Worm (Caenorhabditis elegans): Measurements from ENCODE around the gene F17E9.5.
A peak's percentile ranks its signal among the peaks of the same experiment; 100 is the strongest.

The F17E9.5 gene

ce11 chrIV:8379278-8379677 is 33.7 kb downstream of the F17E9.5 start, which contains the start of gene nap-1 (continued):
- TF ChIP-seq sup-37 (GFP tag; optimal IDR thresholded peaks at IDR 0.05) (no peak), rnt-1 (tag; optimal IDR thresholded peaks at IDR 0.05) (peak; percentile 78), egl-13 (tag; optimal IDR thresholded peaks at IDR 0.05) (peak; percentile 23), unc-130 (tag; optimal IDR thresholded peaks at IDR 0.05) (peak; percentile 85), pqm-1 (tag; optimal IDR thresholded peaks at IDR 0.05) (peak; percentile 41), efl-1 (optimal IDR thresholded peaks at IDR 0.05) (peak; percentile 81), efl-1 (GFP tag; optimal IDR thresholded peaks at IDR 0.05 in 1 of 2) (peak; percentile 70 to 97), ztf-11 (tag; optimal IDR thresholded peaks at IDR 0.05) (no peak), mdl-1 (tag; optimal IDR thresholded peaks at IDR 0.05) (peak in 1 of 2 experiments; percentile 58), zip-4 (GFP tag; optimal IDR thresholded peaks at IDR 0.05) (no peak), jun-1 (tag; optimal IDR thresholded peaks at IDR 0.05) (peak; percentile 9), fkh-4 (tag; optimal IDR thresholded peaks at IDR 0.05; ENCODE audit: borderline replicate concordance) (no peak), ztf-4 (tag; optimal IDR thresholded peaks at IDR 0.05) (no peak), pag-3 (tag; optimal IDR thresholded peaks at IDR 0.05; ENCODE audit: borderline replicate concordance, insufficient read depth) (no peak), nhr-20 (tag; optimal IDR thresholded peaks at IDR 0.05) (peak; percentile 79), blmp-1 (tag; optimal IDR thresholded peaks at IDR 0.05) (peak; percentile 77), mep-1 (tag; optimal IDR thresholded peaks at IDR 0.05) (peak; percentile 74), unc-86 (tag; optimal IDR thresholded peaks at IDR 0.05) (peak; percentile 58), mab-9 (GFP tag; IDR thresholded peaks at IDR 0.05) (no peak), snu-23 (GFP tag; optimal IDR thresholded peaks at IDR 0.05) (peak; percentile 87), elt-3 (tag; optimal IDR thresholded peaks at IDR 0.05) (peak in 2 of 6 experiments; percentile 21 to 78), alr-1 (tag; optimal IDR thresholded peaks at IDR 0.05; ENCODE audit: borderline replicate concordance) (no peak), vab-15 (tag; optimal IDR thresholded peaks at IDR 0.05) (no peak), nhr-47 (tag; optimal IDR thresholded peaks at IDR 0.05) (peak; percentile 79), Y116A8C.19 (tag; optimal IDR thresholded peaks at IDR 0.05; ENCODE audit: borderline replicate concordance) (no peak), hlh-17 (GFP tag; optimal IDR thresholded peaks at IDR 0.05; ENCODE audit: borderline replicate concordance) (no peak), lir-3 (tag; optimal IDR thresholded peaks at IDR 0.05; ENCODE audit: poor library complexity) (peak; percentile 21), unc-98 (GFP tag; IDR thresholded peaks at IDR 0.05) (no peak), nhr-76 (tag; optimal IDR thresholded peaks at IDR 0.05) (no peak), ces-1 (GFP tag; optimal IDR thresholded peaks at IDR 0.05) (no peak), dsc-1 (tag; optimal IDR thresholded peaks at IDR 0.05) (peak; percentile 48), sptf-1 (tag; optimal IDR thresholded peaks at IDR 0.05) (no peak), hlh-4 (tag; optimal IDR thresholded peaks at IDR 0.05) (no peak), nhr-85 (tag) (peak; percentile 71), nhr-84 (tag; optimal IDR thresholded peaks at IDR 0.05) (no peak), ceh-8 (GFP tag; optimal IDR thresholded peaks at IDR 0.05) (no peak)

ce11 chrIV:8379683-8380082 is 34.1 kb downstream of the F17E9.5 start, which contains the start of gene praf-3:
Gene praf-3 (plus strand): TSS chrIV:8379983.
- TF ChIP-seq elt-2 (tag; optimal IDR thresholded peaks at IDR 0.05), result no peak
- TF ChIP-seq tlp-1 (tag; optimal IDR thresholded peaks at IDR 0.05), result no peak
- no peak for TF ChIP-seq C16A3.4 (tag; optimal IDR thresholded peaks at IDR 0.05)
- TF ChIP-seq C34B4.2 (tag; optimal IDR thresholded peaks at IDR 0.05), result no peak
- no peak for TF ChIP-seq nhr-237 (tag; optimal IDR thresholded peaks at IDR 0.05)
- TF ChIP-seq jun-1 (tag; optimal IDR thresholded peaks at IDR 0.05), result no peak
- no peak for TF ChIP-seq fkh-8 (tag; optimal IDR thresholded peaks at IDR 0.05)
- TF ChIP-seq rnt-1 (tag; optimal IDR thresholded peaks at IDR 0.05), result no peak
- no peak for TF ChIP-seq irx-1 (tag; optimal IDR thresholded peaks at IDR 0.05)
- TF ChIP-seq F16B12.6 (tag; optimal IDR thresholded peaks at IDR 0.05), result no peak
- no peak for TF ChIP-seq nhr-71 (tag; optimal IDR thresholded peaks at IDR 0.05)
- TF ChIP-seq nhr-77 (tag; optimal IDR thresholded peaks at IDR 0.05), result no peak
- TF ChIP-seq blmp-1 (tag; optimal IDR thresholded peaks at IDR 0.05), result no peak
- TF ChIP-seq ama-1 (optimal IDR thresholded peaks at IDR 0.05), result no peak
- no peak for TF ChIP-seq nhr-12 (tag; optimal IDR thresholded peaks at IDR 0.05)
- no peak for TF ChIP-seq nhr-90 (tag; optimal IDR thresholded peaks at IDR 0.05; ENCODE audit: poor library complexity)
- TF ChIP-seq unc-86 (tag; optimal IDR thresholded peaks at IDR 0.05), result no peak
- TF ChIP-seq fkh-10 (GFP tag; optimal IDR thresholded peaks at IDR 0.05), result no peak
- no peak for TF ChIP-seq mep-1 (tag; optimal IDR thresholded peaks at IDR 0.05)
